Worm (Caenorhabditis elegans) whole organism, L4/young adult: ENCODE results near the gene psme-3.

Experiments
- W03F9.2 ChIP-seq: fragments of 150-350 bp; optimal IDR thresholded peaks from 2 replicates; lab custom pipeline; 2014; ENCODE audit warnings: missing biosample characterization, missing genetic modification characterization
- dao-5 ChIP-seq: sonication (generic microtip); optimal IDR thresholded peaks from 2 replicates; lab custom pipeline; 2016; ENCODE audit warnings: missing genotype, missing genetic modification characterization, moderate library complexity, missing compliant biosample characterization
- him-1 ChIP-seq: sonication (generic microtip); optimal IDR thresholded peaks from 2 replicates; lab custom pipeline; 2016; ENCODE audit warnings: missing genotype, missing genetic modification reagents, missing genetic modification characterization, missing compliant biosample characterization

The psme-3 gene

DNA sequence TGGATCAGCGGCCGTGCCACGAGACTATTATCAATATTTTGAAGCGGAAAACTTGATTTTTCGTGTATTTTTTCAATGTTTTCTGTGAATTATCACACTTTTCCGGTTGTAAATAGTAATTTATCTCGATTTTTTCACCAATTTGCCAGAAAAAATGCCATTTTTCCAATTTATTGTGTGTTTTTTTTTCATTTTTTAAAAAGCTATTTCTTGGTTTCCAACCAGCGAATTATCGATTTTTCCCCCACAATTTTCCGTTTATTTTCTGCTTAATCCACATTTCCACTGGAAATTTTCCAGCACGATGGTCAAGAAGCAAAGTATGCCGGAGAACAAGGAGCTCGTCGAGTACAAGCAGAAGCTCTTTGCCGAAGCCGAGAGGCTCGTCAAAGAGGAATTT, at the start of gene psme-3:
Gene psme-3, plus strand, starts transcription at position 301 of the 400 bp plus-strand sequence.
- TF ChIP-seq him-1 (tag; lab: Kevin White, UChicago), result no peak
- TF ChIP-seq W03F9.2 (tag; lab: Kevin White, UChicago), result no peak
- TF ChIP-seq dao-5, result no peak

DNA sequence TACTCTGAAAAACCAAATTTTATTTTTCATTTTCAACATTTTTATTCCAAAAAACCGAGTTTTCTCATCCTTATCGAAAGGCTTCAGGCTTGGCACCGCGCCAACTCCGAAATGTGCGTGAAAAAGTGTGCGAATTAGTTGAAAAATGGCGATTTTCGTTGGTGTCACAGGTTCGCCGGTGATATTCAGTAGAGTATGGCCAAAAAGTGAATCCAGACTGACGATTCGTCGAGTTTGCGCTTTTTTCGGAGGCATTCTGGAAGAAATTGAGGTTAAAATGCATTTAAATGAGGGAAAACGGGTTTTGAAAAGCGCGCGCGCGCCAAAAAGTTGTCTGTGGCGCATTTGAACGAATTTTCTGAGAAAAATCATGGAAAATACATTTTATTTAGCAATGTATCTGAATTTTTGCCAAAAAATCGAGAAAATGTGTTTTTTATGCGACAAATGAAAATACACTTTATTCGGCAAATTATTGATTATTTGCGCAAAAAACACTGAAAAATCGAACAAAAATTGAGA, 44.4 kb upstream of the psme-3 start, which contains the start of the genes Y66D12A.16 and such-1:
Gene Y66D12A.16, plus strand, starts transcription at position 51 of the 522 bp plus-strand sequence.
Gene such-1, minus strand, starts transcription at position 256 of the 522 bp plus-strand sequence.
- TF ChIP-seq dao-5, result no peak
- TF ChIP-seq him-1 (tag; lab: Kevin White, UChicago), result no peak
- TF ChIP-seq W03F9.2 (tag; lab: Kevin White, UChicago), result no peak

DNA sequence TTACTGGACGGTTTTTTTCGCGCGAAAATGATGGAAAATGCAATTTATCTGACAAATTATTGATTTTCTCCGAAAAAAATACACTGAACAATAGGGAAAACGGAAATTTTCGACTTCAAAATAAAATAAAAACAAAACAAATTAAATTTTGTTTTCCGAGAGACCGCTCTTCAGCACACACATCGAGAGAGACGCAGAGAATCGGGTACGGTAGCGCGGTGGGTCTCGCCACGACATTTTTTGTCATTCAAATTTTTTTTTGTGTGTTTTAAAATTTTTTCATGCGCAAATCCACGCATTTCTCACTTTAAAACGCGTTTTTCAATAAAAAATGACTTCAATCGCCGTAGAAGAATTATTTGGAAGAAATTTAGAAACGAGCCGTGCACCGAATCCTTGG, 43.9 kb upstream of the psme-3 start:
- TF ChIP-seq W03F9.2 (tag; lab: Kevin White, UChicago) (peak; percentile 58), him-1 (tag; lab: Kevin White, UChicago) (no peak)

DNA sequence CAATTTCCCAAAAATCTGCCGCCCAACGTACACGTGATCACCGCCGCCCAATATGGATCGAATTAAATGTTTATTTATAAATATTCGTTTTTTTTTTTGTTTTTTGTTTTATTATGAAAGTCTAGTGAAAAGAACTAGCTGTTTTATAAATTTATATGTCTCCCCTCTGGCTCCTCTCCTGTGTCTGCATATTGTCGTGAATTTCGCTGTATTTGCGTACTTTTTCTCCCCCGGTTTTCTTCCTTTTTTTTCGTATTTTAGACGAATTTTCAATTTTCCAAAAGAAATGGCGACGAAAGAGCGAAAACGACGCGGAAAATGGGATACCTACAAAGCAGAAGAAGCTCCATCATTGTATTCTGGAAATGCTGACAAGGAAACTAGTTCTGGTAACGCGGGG, 41.5 kb upstream of the psme-3 start, which contains the start of gene xpb-1:
Gene xpb-1, plus strand, starts transcription at position 262 of the 400 bp plus-strand sequence.
- peak; percentile 3 for TF ChIP-seq W03F9.2 (tag; lab: Kevin White, UChicago)
- no peak for TF ChIP-seq him-1 (tag; lab: Kevin White, UChicago)
- TF ChIP-seq dao-5, result no peak

DNA sequence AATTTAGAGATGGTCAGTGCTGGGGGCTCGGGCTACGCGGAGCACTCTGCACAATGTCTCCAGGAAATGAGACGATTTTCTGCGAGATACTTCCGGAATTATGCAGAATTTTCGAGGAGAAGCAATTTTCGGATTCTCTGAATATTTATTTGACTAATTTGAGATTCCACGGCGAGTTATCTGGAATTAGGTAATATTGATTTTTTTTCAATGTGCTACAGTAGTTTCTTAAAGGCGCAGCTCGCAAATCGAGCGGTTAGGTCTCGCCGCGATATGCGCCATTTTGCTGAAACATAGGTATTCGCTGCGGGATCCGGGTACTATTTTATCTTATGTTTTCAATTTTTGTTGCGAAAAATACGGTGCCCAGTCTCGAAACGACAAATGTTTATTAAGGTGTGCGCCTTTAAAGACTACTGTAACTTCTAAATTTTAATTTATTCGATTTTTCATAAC, 33.3 kb upstream of the psme-3 start, which contains the start of gene nrps-1:
Gene nrps-1, plus strand, starts transcription at position 51 of the 456 bp plus-strand sequence.
- no peak for TF ChIP-seq dao-5
- no peak for TF ChIP-seq him-1 (tag; lab: Kevin White, UChicago)
- TF ChIP-seq W03F9.2 (tag; lab: Kevin White, UChicago), result no peak

DNA sequence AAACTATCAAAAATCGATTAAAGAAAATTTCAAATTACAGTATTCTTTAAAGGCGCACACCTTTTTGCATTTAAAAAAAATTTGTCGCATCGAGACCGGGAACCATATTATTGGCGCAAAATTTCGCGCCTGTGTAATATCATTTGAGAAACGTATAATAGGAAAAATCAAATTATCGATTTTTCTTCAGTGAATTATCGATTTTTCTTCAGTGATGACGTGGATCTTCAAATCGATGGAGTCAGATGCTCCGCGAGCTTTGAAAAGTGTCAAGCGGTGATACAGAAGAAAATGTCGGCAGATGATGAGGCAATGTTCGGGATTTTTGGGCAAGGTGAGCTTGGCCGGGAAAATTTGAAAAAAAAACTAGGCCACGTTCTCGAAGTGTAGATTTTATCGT, 32.5 kb upstream of the psme-3 start:
- no peak for TF ChIP-seq W03F9.2 (tag; lab: Kevin White, UChicago)
- TF ChIP-seq dao-5, result no peak
- TF ChIP-seq him-1 (tag; lab: Kevin White, UChicago), result no peak

DNA sequence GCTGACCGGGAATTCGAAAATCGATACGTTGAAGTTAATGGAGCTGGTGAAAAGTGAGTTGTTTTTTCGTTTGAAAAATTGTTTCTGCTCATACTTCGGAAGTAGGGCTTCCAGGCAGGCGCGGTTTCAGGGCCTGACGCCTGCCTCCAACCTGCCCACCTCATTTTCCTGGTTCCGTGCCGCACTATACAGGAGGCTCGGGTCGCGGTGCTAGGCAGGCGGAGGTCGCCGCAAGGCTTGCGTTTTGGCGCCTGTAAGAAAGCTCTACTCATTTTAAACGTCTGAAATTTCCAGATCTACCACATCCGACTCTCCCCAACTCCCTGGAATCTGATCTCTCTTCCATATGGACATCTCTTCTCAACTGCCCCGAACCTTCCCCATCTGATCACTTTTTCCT, 23.0 kb upstream of the psme-3 start:
- no peak for TF ChIP-seq W03F9.2 (tag; lab: Kevin White, UChicago)
- no peak for TF ChIP-seq dao-5

DNA sequence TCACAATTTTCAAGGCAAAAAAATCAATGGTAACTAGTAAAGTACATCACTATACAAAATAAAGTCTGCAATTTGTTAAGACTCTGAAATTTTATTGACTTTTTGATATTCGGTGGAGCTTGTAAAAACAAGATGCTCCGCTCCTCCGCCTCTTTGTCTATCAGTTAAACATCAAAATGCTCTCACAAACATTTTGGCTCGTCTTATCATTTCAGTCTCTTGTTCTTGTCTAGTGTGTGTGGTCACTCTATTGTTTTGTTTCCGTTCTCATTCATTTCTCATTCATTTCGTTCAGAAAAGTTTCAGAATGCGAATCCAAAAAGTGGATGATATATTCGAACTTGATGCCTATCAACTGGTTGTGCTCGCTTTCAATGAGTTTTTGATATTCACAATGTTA, 19.9 kb upstream of the psme-3 start, which contains the start of gene Y66D12A.13:
Gene Y66D12A.13, plus strand, starts transcription at position 301 of the 400 bp plus-strand sequence.
- TF ChIP-seq him-1 (tag; lab: Kevin White, UChicago) (no peak), dao-5 (no peak), W03F9.2 (tag; lab: Kevin White, UChicago) (no peak)

DNA sequence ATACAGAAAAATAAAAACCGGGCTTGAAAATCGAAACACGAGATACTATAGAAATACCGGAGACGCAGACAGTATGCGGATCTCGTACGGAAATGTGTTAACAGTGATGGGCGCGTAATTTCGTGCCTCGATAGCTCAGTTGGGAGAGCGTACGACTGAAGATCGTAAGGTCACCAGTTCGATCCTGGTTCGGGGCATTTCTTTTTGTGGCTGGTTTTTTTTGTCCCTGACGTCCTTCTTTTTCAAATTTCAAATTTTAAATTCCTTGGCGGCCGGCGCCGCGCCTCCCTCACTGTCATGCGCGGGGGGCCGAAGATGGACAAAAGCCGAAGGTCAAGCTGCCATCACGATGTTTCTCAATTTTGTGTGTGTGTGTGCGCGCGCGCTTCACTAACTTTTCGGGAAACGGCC, 13.2 kb upstream of the psme-3 start:
- no peak for TF ChIP-seq dao-5

DNA sequence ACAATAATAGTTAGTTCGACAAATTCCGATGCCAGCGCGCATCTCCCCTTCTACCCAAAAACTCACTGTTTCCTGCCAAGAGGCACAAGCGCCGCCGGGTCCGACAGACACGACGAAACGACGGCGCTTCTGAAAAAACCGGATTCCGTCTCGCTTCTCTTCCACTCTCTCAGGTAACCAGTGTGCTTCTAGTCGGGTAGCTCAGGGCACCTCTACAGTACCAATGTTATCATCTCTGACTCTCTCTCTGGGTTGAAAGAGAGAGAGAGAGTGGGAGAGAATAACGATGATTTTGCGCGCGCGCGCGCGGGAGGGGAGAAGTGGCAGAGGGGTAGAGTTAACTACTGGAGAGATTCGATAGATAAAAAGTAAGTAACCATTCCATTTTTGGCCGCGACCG, 11.1 kb upstream of the psme-3 start:
- no peak for TF ChIP-seq dao-5
- TF ChIP-seq him-1 (tag; lab: Kevin White, UChicago), result no peak
- no peak for TF ChIP-seq W03F9.2 (tag; lab: Kevin White, UChicago)

DNA sequence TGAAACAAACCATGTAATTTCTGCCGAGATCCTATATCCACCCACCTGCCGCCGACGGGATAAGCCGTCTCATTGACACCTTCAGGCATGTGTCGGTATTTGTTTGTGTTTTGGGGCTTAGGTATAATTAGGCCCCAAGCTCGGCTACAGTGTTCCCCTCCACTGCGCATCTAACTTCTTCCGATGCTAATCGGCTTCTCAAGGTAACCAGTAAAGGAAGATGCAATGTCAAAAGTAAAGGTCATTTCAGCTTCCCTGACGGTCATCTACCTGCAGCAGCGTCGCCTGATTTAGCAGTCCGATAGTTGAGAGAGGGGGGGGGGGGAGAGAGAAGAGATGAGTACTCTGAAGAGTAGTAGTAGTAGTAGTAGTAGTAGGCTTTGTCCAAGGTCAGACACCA, 9.7 kb upstream of the psme-3 start:
- TF ChIP-seq him-1 (tag; lab: Kevin White, UChicago) (no peak), W03F9.2 (tag; lab: Kevin White, UChicago) (no peak), dao-5 (no peak)

DNA sequence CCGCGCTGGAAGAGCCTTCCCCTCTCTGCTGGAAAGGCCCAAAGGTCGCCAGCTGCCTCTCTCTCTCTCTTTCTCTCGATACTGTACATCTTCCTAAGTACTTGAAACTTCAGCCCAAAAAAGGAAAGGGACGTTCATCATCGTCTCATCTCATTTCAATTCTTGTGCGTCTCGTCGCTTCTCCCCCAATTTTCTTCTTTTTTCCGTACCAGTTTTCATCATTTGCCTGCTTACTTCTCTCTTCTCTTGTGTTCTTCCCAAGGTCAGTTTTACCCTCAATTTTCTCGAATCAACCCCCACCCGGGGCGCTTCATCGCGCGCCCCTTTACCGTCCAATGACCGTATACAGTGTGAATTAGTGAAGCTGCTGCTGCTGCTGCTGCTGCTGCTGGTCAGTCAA, 8.3 kb upstream of the psme-3 start:
- TF ChIP-seq W03F9.2 (tag; lab: Kevin White, UChicago) (no peak), him-1 (tag; lab: Kevin White, UChicago) (no peak), dao-5 (no peak)

DNA sequence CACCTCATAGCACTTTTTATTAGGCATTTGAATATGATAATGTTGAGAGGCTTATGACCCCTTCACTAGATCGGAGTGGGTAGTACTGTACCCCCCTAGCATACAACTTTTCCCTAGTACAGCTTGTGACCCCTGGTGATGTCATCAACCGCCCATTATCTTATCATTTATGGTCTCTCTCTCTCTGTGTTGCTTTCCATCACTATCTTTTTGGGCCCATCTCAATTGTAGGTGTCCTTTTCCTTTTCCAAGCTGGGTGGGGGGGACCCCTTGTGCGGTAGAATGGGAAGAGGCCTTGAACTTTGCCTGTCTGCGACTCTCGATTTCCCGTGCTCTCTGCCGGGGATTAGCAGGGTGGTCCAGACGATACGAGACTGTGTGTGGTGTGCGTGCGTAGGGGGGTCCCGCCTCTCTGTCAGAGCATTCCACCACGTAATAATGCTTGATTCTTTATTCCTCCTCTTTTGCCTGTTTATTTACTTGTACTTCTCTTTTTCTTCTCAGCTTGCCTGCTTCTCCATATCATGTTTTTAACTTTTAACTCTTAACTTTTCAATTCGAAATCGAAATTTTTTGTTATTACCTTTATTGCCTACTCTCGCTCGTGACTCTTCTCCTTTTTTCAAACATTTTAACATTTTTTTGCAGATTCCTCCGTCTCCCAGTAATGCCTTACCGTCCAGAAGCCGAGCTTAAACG, 7.3 kb upstream of the psme-3 start, which contains the start of gene ztf-29:
Gene ztf-29, plus strand, starts transcription at position 649 of the 699 bp plus-strand sequence.
- TF ChIP-seq dao-5, result no peak

DNA sequence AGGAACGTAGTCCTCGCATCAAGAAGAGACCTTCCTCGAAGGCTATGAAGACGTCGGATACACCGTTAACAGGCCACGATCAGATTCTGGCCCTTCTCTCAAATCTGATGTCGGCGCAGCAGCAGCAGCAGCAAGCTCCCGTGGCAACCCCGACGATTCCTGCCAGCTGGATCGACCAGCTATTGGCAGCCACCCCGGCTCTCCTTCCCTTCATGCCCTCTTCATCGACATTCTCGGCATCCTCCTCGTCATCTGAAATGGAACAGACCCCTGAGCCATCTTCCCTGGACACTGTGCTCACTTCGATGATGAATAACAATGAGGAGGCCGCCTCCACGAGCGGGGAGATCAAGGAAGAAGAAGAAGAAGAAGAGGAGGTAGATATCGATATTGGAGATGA, 6.3 kb upstream of the psme-3 start:
- TF ChIP-seq W03F9.2 (tag; lab: Kevin White, UChicago) (no peak), dao-5 (no peak), him-1 (tag; lab: Kevin White, UChicago) (no peak)
